Worm (Caenorhabditis elegans): ENCODE measurements around the gene K08B12.3.
A peak's percentile ranks its signal among the peaks of the same experiment; 100 is the strongest.

The K08B12.3 gene

ce11 chrV:6267237-6267812 is 32.3 kb downstream of the K08B12.3 start, which contains the start of gene mrck-1 (continued):
- TF ChIP-seq C38D4.7 (GFP tag; optimal IDR thresholded peaks at IDR 0.05) (peak; percentile 53), Y22D7AL.16 (tag; optimal IDR thresholded peaks at IDR 0.05) (peak; percentile 51), pros-1 (tag; optimal IDR thresholded peaks at IDR 0.05) (peak; percentile 94), hlh-30 (tag; optimal IDR thresholded peaks at IDR 0.05; ENCODE audit: insufficient read depth) (peak; percentile 80), eyg-1 (tag; optimal IDR thresholded peaks at IDR 0.05) (peak; percentile 54), nhr-232 (tag; optimal IDR thresholded peaks at IDR 0.05) (peak; percentile 59), fkh-10 (GFP tag; optimal IDR thresholded peaks at IDR 0.05) (peak; percentile 77), ceh-2 (tag; optimal IDR thresholded peaks at IDR 0.05) (peak; percentile 74), ceh-19 (GFP tag; optimal IDR thresholded peaks at IDR 0.05) (peak; percentile 76), elt-2 (tag; optimal IDR thresholded peaks at IDR 0.05) (peak; percentile 76), fkh-6 (tag; optimal IDR thresholded peaks at IDR 0.05) (peak; percentile 66), ceh-24 (tag; optimal IDR thresholded peaks at IDR 0.05) (peak; percentile 19), K02D7.2 (tag; optimal IDR thresholded peaks at IDR 0.05) (peak; percentile 66), hlh-6 (tag; optimal IDR thresholded peaks at IDR 0.05) (no peak), tbx-7 (tag; optimal IDR thresholded peaks at IDR 0.05) (peak; percentile 11), mec-3 (tag; optimal IDR thresholded peaks at IDR 0.05; ENCODE audit: borderline replicate concordance) (no peak), unc-42 (tag; optimal IDR thresholded peaks at IDR 0.05) (peak; percentile 100), ceh-22 (tag; optimal IDR thresholded peaks at IDR 0.05) (peak; percentile 2), pag-3 (tag; optimal IDR thresholded peaks at IDR 0.05; ENCODE audit: borderline replicate concordance) (peak; percentile 67), unc-86 (tag; optimal IDR thresholded peaks at IDR 0.05) (peak; percentile 45), T23F11.4 (GFP tag; optimal IDR thresholded peaks at IDR 0.05) (peak; percentile 78), fax-1 (tag; optimal IDR thresholded peaks at IDR 0.05) (peak; percentile 67)

ce11 chrV:6267978-6268377 is 33.0 kb downstream of the K08B12.3 start:
- TF ChIP-seq sox-4 (tag; optimal IDR thresholded peaks at IDR 0.05) (no peak), sox-2 (GFP tag; IDR thresholded peaks at IDR 0.05) (no peak), elt-2 (tag; optimal IDR thresholded peaks at IDR 0.05) (no peak), odd-2 (tag; optimal IDR thresholded peaks at IDR 0.05) (no peak), pha-4 (tag; optimal IDR thresholded peaks at IDR 0.05) (no peak), zip-5 (tag; optimal IDR thresholded peaks at IDR 0.05) (no peak), gmeb-2 (tag; optimal IDR thresholded peaks at IDR 0.05) (no peak), nfya-1 (tag; optimal IDR thresholded peaks at IDR 0.05) (no peak), F13H6.1 (tag; optimal IDR thresholded peaks at IDR 0.05) (no peak)

ce11 chrV:6268526-6268925 is 33.5 kb downstream of the K08B12.3 start:
- no peak for TF ChIP-seq nhr-11 (tag; optimal IDR thresholded peaks at IDR 0.05)
- TF ChIP-seq unc-42 (tag; optimal IDR thresholded peaks at IDR 0.05) = peak; percentile 62
- TF ChIP-seq unc-3 (GFP tag; conservative IDR thresholded peaks at IDR 0.05) = no peak
- no peak for TF ChIP-seq unc-3 (tag; optimal IDR thresholded peaks at IDR 0.05)

DNA sequence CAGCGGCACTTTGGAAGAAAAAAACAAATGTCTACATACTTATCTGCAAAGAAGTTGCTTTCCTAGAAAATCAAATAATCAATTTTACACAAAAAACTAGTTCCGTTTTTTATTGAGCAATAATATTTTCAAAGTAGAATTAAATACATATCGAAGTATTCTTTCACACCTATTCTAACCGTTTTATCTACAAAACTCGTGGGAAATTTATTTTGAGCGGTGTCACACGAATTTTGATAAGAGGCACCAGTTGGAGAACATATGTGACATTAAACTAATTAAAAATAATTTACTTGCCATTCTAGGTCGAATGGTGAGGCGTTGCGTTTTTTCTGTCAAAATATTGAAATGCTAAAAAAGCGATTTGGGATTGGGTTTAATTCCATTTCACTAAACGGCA is 34.0 kb downstream of the K08B12.3 start:
- TF ChIP-seq eyg-1 (tag; optimal IDR thresholded peaks at IDR 0.05) (no peak), pag-3 (tag; optimal IDR thresholded peaks at IDR 0.05; ENCODE audit: borderline replicate concordance) (no peak), pax-1 (tag; optimal IDR thresholded peaks at IDR 0.05) (no peak), unc-86 (tag; optimal IDR thresholded peaks at IDR 0.05) (no peak), ceh-9 (tag; optimal IDR thresholded peaks at IDR 0.05) (no peak), ceh-22 (tag; optimal IDR thresholded peaks at IDR 0.05) (no peak), ceh-6 (GFP tag; optimal IDR thresholded peaks at IDR 0.05) (no peak), C08G9.2 (tag; optimal IDR thresholded peaks at IDR 0.05) (no peak), unc-55 (GFP tag; optimal IDR thresholded peaks at IDR 0.05) (no peak), ceh-14 (tag; optimal IDR thresholded peaks at IDR 0.05) (no peak), ceh-34 (tag; optimal IDR thresholded peaks at IDR 0.05) (no peak), dmd-4 (tag; optimal IDR thresholded peaks at IDR 0.05; ENCODE audit: borderline replicate concordance) (no peak), nhr-232 (tag; optimal IDR thresholded peaks at IDR 0.05) (no peak), che-1 (tag; optimal IDR thresholded peaks at IDR 0.05) (no peak), ceh-18 (tag; optimal IDR thresholded peaks at IDR 0.05) (no peak), rnt-1 (tag; optimal IDR thresholded peaks at IDR 0.05) (no peak), unc-42 (tag; optimal IDR thresholded peaks at IDR 0.05) (no peak), pat-9 (tag; optimal IDR thresholded peaks at IDR 0.05) (no peak)

Data from whole organism, late embryonic.